Fruit fly (Drosophila melanogaster) whole organism, wandering third instar larva: ENCODE data around the gene CHES-1-like.
A peak's percentile ranks its signal among the peaks of the same experiment; 100 is the strongest.

Experiments
- Abd-B ChIP-seq: fragments of >200 bp; optimal IDR thresholded peaks from 2 replicates; lab custom pipeline; 2017; ENCODE audit warnings: missing biosample characterization, missing genetic modification characterization
- CrebA ChIP-seq: fragments of 200-800 bp; sonication (Bioruptor generic); optimal IDR thresholded peaks from 2 replicates; lab custom pipeline; 2016; ENCODE audit warnings: missing biosample characterization, mild to moderate bottlenecking, missing genetic modification characterization, borderline replicate concordance
- Dfd ChIP-seq: fragments of >200 bp; optimal IDR thresholded peaks from 2 replicates; lab custom pipeline; 2017; ENCODE audit warnings: missing biosample characterization, missing genetic modification characterization
- Dif ChIP-seq: fragments of 200-275, 200-300 bp; sonication (Bioruptor generic); optimal IDR thresholded peaks from 2 replicates; lab custom pipeline; 2018; ENCODE audit warnings: missing biosample characterization, missing genetic modification characterization; ENCODE audit not compliant: partially characterized antibody
- GATAd ChIP-seq: sonication (Bioruptor generic); optimal IDR thresholded peaks from 2 replicates; lab custom pipeline; 2016; ENCODE audit warnings: missing biosample characterization, missing genetic modification characterization
- HLH106 ChIP-seq: fragments of 200-800 bp; optimal IDR thresholded peaks from 3 replicates; lab custom pipeline; 2019; ENCODE audit warnings: missing biosample characterization, mild to moderate bottlenecking, missing genetic modification characterization, moderate library complexity
- Hnf4 ChIP-seq: fragments of 200-800 bp; sonication (Bioruptor generic); optimal IDR thresholded peaks from 2 replicates; lab custom pipeline; 2016; ENCODE audit warnings: missing biosample characterization, mild to moderate bottlenecking, missing genetic modification characterization
- Hr78 ChIP-seq: fragments of >200 bp; optimal IDR thresholded peaks from 2 replicates; lab custom pipeline; 2017; ENCODE audit warnings: missing biosample characterization, missing genetic modification characterization
- Jra ChIP-seq: sonication (Bioruptor generic); optimal IDR thresholded peaks from 2 replicates; lab custom pipeline; 2016; ENCODE audit warnings: missing biosample characterization, missing genetic modification characterization
- Mio ChIP-seq: sonication (Bioruptor generic); optimal IDR thresholded peaks from 2 replicates; lab custom pipeline; 2016; ENCODE audit warnings: missing biosample characterization, missing genetic modification characterization
- Myc ChIP-seq: fragments of >200 bp; optimal IDR thresholded peaks from 2 replicates; lab custom pipeline; 2017
- N ChIP-seq: fragments of >200 bp; optimal IDR thresholded peaks from 2 replicates; lab custom pipeline; 2018; ENCODE audit warnings: missing biosample characterization, missing external identifiers, missing genetic modification characterization
- OdsH ChIP-seq: fragments of 200-800 bp; sonication (Bioruptor generic); optimal IDR thresholded peaks from 2 replicates; lab custom pipeline; 2016; ENCODE audit warnings: missing biosample characterization, mild to moderate bottlenecking, missing genetic modification characterization
- Rel ChIP-seq, 2 experiments: fragments of 200-800 bp; sonication (Bioruptor generic) in 1 of 2; optimal IDR thresholded peaks; 2 replicates in 1 of 2; 3 replicates in 1 of 2; lab custom pipeline; 2016 to 2019; ENCODE audit warnings: mild to moderate bottlenecking in 2 of 2, missing biosample characterization in 2 of 2, missing genetic modification characterization in 2 of 2, moderate library complexity in 1 of 2
- Sp1 ChIP-seq: fragments of 200-800 bp; sonication (Bioruptor generic); optimal IDR thresholded peaks from 3 replicates; lab custom pipeline; 2019; ENCODE audit warnings: missing biosample characterization, mild to moderate bottlenecking, missing genetic modification characterization, moderate library complexity
- br ChIP-seq: fragments of 200-800 bp; sonication (Bioruptor generic); optimal IDR thresholded peaks from 2 replicates; lab custom pipeline; 2016; ENCODE audit warnings: missing biosample characterization, missing genetic modification characterization
- dl ChIP-seq, 2 experiments: fragments of 175-275, 200-275 bp in 1 of 2; fragments of 200-275 bp in 1 of 2; sonication (Bioruptor generic); optimal IDR thresholded peaks; lab custom pipeline; 2018; ENCODE audit warnings: mild to moderate bottlenecking in 2 of 2, missing biosample characterization in 2 of 2, missing genetic modification characterization in 2 of 2, moderate library complexity in 2 of 2; ENCODE audit not compliant: partially characterized antibody in 2 of 2, insufficient read depth in 1 of 2
- dmrt93B ChIP-seq: fragments of 200-800 bp; sonication (Bioruptor generic); optimal IDR thresholded peaks from 2 replicates; lab custom pipeline; 2018; ENCODE audit warnings: missing biosample characterization, mild to moderate bottlenecking, missing genetic modification characterization
- foxo ChIP-seq, 2 experiments: fragments of 200-800 bp; sonication (Bioruptor generic); optimal IDR thresholded peaks; 2 replicates in 1 of 2; 3 replicates in 1 of 2; lab custom pipeline; 2016 to 2017; ENCODE audit warnings: missing biosample characterization in 2 of 2, missing genetic modification characterization in 2 of 2
- fru ChIP-seq: fragments of 200-800 bp; sonication (Bioruptor generic); optimal IDR thresholded peaks from 3 replicates; lab custom pipeline; 2016; ENCODE audit warnings: missing biosample characterization, mild to moderate bottlenecking, missing genetic modification characterization
- h ChIP-seq: fragments of 200-800 bp; sonication (Bioruptor generic); optimal IDR thresholded peaks from 3 replicates; lab custom pipeline; 2016; ENCODE audit warnings: missing biosample characterization, mild to moderate bottlenecking, missing genetic modification characterization
- psq ChIP-seq: fragments of 200-800 bp; sonication (Bioruptor generic); optimal IDR thresholded peaks from 3 replicates; lab custom pipeline; 2017; ENCODE audit warnings: missing biosample characterization, mild to moderate bottlenecking, missing genetic modification characterization, moderate library complexity
- rgr ChIP-seq: fragments of 200-800 bp; sonication (Bioruptor generic); optimal IDR thresholded peaks from 3 replicates; lab custom pipeline; 2016; ENCODE audit warnings: missing biosample characterization, mild to moderate bottlenecking, missing genetic modification characterization
- sv ChIP-seq: fragments of 200-800 bp; sonication (Bioruptor generic); optimal IDR thresholded peaks from 3 replicates; lab custom pipeline; 2016; ENCODE audit warnings: missing biosample characterization, missing genetic modification characterization
- tai ChIP-seq: sonication (Bioruptor generic); optimal IDR thresholded peaks from 2 replicates; lab custom pipeline; 2016; ENCODE audit warnings: missing biosample characterization, missing genetic modification characterization
- usp ChIP-seq: fragments of >200 bp; optimal IDR thresholded peaks from 2 replicates; lab custom pipeline; 2017; ENCODE audit warnings: missing biosample characterization, missing genetic modification characterization

The CHES-1-like gene

DNA sequence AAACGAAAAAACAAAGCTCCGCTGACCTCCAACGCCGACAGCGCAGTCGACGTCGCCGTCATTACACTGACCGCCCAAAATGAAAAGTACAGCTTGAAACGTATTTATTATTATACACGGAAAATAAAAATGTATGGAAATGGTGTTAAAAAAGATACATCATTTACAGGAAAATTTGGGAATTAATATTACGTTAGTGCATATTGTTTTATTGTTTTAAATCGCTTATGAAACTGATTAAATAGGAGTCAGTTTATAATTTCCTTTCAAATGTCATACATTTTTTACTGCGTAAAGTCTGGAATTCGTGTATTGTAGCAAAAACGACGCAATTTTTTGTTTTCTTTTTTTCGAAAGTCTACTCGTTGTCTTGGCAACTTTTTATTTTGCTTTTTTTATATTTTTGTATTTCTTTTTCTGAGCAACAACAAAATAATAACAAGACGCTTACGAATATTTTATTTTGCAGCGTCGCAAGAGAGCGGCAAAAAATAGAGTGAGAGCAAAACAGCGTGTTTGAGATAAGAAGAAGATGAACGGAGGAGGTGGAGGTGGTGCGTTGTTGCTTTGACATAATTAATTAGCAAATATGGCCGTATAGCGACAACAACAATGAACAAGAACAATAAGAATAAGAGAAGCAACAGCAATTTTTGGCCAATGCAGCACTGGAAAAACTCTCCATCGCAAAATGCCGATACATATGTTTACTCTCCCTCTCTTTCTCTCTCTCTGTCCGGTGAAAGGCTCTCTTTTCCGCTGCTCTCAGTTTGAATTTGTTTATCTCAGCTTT, 17.0 kb downstream of the CHES-1-like start (continued):
- TF ChIP-seq CrebA (GFP tag; lab: Kevin White, UChicago) (peak; percentile 88), psq (GFP tag; lab: Kevin White, UChicago) (peak; percentile 87)
- TF ChIP-seq, all 38 proteins: peak for 26

dm6 chrX:7691221-7691914, 17.8 kb downstream of the CHES-1-like start:
- TF ChIP-seq HLH106 (tag; lab: Kevin White, UChicago), result peak; percentile 52
- peak in 1 of 2 experiments; percentile 2 for TF ChIP-seq foxo (GFP tag; optimal IDR thresholded peaks at IDR 0.05; lab: Kevin White, UChicago)
- no peak for TF ChIP-seq tai (GFP tag; lab: Kevin White, UChicago)
- TF ChIP-seq Jra (GFP tag; lab: Kevin White, UChicago), result no peak
- TF ChIP-seq rgr (GFP tag; lab: Kevin White, UChicago), result no peak
- no peak for TF ChIP-seq Rel (GFP tag; optimal IDR thresholded peaks at IDR 0.05; lab: Kevin White, UChicago)
- no peak for TF ChIP-seq Rel (tag; optimal IDR thresholded peaks at IDR 0.05; lab: Kevin White, UChicago)
- no peak for TF ChIP-seq usp
- no peak for TF ChIP-seq Hnf4
- no peak for TF ChIP-seq dmrt93B
- no peak for TF ChIP-seq OdsH
- TF ChIP-seq, all 38 proteins: peak for 2

- TF ChIP-seq Abd-B (GFP tag; lab: Kevin White, UChicago) (no peak), Hr78 (GFP tag; lab: Kevin White, UChicago) (no peak), N (GFP tag; lab: Kevin White, UChicago) (no peak), foxo (GFP tag; optimal IDR thresholded peaks at IDR 0.05; lab: Kevin White, UChicago) (no peak), HLH106 (tag; lab: Kevin White, UChicago) (no peak), dmrt93B (no peak), fru (GFP tag; lab: Kevin White, UChicago) (peak; percentile 24), tai (GFP tag; lab: Kevin White, UChicago) (no peak), Dif (GFP tag; lab: Kevin White, UChicago) (peak; percentile 82), Mio (GFP tag; lab: Kevin White, UChicago) (no peak), OdsH (peak; percentile 34), sv (no peak), dl (GFP tag; optimal IDR thresholded peaks at IDR 0.05; lab: Kevin White, UChicago; ENCODE audit: insufficient read depth in 1 of 2, partially characterized antibody in 2 of 2) (peak in 1 of 2 experiments; percentile 80), usp (no peak), psq (GFP tag; lab: Kevin White, UChicago) (peak; percentile 3), br (GFP tag; lab: Kevin White, UChicago) (no peak), h (GFP tag; lab: Kevin White, UChicago) (no peak), Sp1 (GFP tag; lab: Kevin White, UChicago) (no peak), rgr (GFP tag; lab: Kevin White, UChicago) (peak; percentile 59)
These were observed 18.5 kb downstream of the CHES-1-like start for dm6 chrX:7690683-7691082.

- no peak for TF ChIP-seq Hr78 (GFP tag; lab: Kevin White, UChicago)
- peak; percentile 88 for TF ChIP-seq Dfd (GFP tag; lab: Kevin White, UChicago)
These were observed 20.3 kb downstream of the CHES-1-like start for dm6 chrX:7688871-7689270.

DNA sequence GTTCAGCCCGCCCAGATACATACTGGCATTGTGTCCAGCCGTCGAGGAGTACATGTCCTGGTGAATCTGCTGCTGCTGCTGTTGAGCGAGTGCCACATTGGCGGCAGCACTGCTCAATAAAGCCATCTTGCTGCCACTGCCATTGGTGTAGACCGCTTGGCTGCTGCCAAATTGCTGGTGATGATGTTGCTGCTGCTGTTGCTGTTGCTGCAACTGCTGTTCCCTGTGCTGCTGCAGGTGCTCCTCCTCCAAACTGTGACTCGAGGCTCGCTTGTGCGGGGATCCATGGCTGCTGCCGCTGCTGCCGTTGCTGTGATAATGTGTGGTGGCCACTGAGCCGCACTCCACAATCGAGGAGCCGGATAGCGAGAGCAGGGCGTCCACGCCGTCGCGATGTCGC, 23.1 kb downstream of the CHES-1-like start:
- TF ChIP-seq tai (GFP tag; lab: Kevin White, UChicago) (no peak), CrebA (GFP tag; lab: Kevin White, UChicago) (no peak), Dfd (GFP tag; lab: Kevin White, UChicago) (peak; percentile 91), h (GFP tag; lab: Kevin White, UChicago) (no peak)

DNA sequence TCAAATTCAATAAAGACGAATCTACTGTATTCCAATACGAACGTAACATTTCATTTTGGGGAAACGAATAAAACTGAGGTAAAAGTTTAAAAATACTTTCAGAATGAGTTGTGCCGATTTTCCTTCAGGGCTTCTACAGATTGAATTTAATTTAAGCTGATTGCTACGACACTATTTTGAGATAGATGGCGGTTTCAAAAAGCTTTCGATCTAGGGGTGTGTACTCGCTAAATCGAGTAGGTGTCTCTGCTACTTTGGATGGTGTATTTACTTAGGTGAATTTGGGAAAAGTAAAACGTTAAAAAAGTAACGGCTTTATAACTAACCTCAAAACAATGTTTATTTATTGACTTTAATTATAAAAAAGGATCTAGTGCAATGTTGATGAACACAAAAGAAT, 30.4 kb downstream of the CHES-1-like start:
- TF ChIP-seq Dif (GFP tag; lab: Kevin White, UChicago) (peak; percentile 49), GATAd (GFP tag; lab: Kevin White, UChicago) (no peak), dl (GFP tag; optimal IDR thresholded peaks at IDR 0.05; lab: Kevin White, UChicago; ENCODE audit: insufficient read depth in 1 of 2, partially characterized antibody in 2 of 2) (no peak), Myc (lab: Kevin White, UChicago) (peak; percentile 51)
